Fruit fly (Drosophila melanogaster) whole organism, embryonic: Measurements from ENCODE around the gene SIFaR.

Experiments used
- Awh ChIP-seq: fragments of 200-800 bp; sonication (Bioruptor generic); IDR thresholded peaks from 2 replicates; pipeline ENCODE4, ENCODE4 v1.3.6; 2022; ENCODE audit warnings: missing biosample characterization, missing genetic modification characterization
- CG10209 ChIP-seq: fragments of 200-800 bp; sonication (Bioruptor generic); optimal IDR thresholded peaks from 3 replicates; lab custom pipeline; 2017; ENCODE audit warnings: missing biosample characterization, mild to moderate bottlenecking, missing genetic modification characterization, missing genetic modification reagents
- CG10565 ChIP-seq: fragments of 200-800 bp; sonication (Bioruptor generic); optimal IDR thresholded peaks from 3 replicates; lab custom pipeline; 2016; ENCODE audit warnings: missing biosample characterization, mild to moderate bottlenecking, missing genetic modification characterization
- CG10979 ChIP-seq: fragments of 200-800 bp; sonication (Bioruptor generic); optimal IDR thresholded peaks from 2 replicates; lab custom pipeline; 2018; ENCODE audit warnings: missing biosample characterization, mild to moderate bottlenecking, missing genetic modification characterization, moderate library complexity
- CG11247 ChIP-seq: fragments of 200-800 bp; sonication (Bioruptor generic); IDR thresholded peaks from 2 replicates; pipeline ENCODE4 v1.3.6; 2022; ENCODE audit warnings: missing biosample characterization, missing genetic modification characterization
- CG12104 ChIP-seq: fragments of 200-800 bp; sonication (Bioruptor generic); optimal IDR thresholded peaks from 3 replicates; lab custom pipeline; 2016; ENCODE audit warnings: missing biosample characterization, missing genetic modification characterization
- CG12299 ChIP-seq: fragments of 200-800 bp; sonication (Bioruptor generic); optimal IDR thresholded peaks from 2 replicates; lab custom pipeline; 2018; ENCODE audit warnings: missing biosample characterization, mild to moderate bottlenecking, missing genetic modification characterization
- CG12659 ChIP-seq: fragments of 200-800 bp; sonication (Bioruptor generic); optimal IDR thresholded peaks from 3 replicates; lab custom pipeline; 2017; ENCODE audit warnings: mild to moderate bottlenecking, missing biosample characterization, missing genetic modification reagents, missing genetic modification characterization
- CG12744 ChIP-seq: fragments of 200-800 bp; sonication (Bioruptor generic); optimal IDR thresholded peaks from 2 replicates; lab custom pipeline; 2016; ENCODE audit warnings: missing biosample characterization, missing genetic modification characterization
- CG13123 ChIP-seq: fragments of 200-800 bp; sonication (Bioruptor generic); optimal IDR thresholded peaks from 2 replicates; lab custom pipeline; 2016; ENCODE audit warnings: missing biosample characterization, missing genetic modification characterization
- CG14441 ChIP-seq: fragments of 200-800 bp; sonication (Bioruptor generic); IDR thresholded peaks from 2 replicates; pipeline ENCODE4 v1.3.6; 2022; ENCODE audit warnings: missing biosample characterization, missing genetic modification characterization
- CG15269 ChIP-seq: fragments of 200-800 bp; sonication (Bioruptor generic); optimal IDR thresholded peaks from 2 replicates; lab custom pipeline; 2018; ENCODE audit warnings: missing biosample characterization, mild to moderate bottlenecking, missing genetic modification characterization, moderate library complexity
- CG1602 ChIP-seq: fragments of 200-800 bp; sonication (Bioruptor generic); optimal IDR thresholded peaks from 3 replicates; lab custom pipeline; 2016; ENCODE audit warnings: missing biosample characterization, missing genetic modification characterization
- CG1792 ChIP-seq: fragments of 200-800 bp; sonication (Bioruptor generic); optimal IDR thresholded peaks from 2 replicates; lab custom pipeline; 2016; ENCODE audit warnings: missing biosample characterization, missing genetic modification characterization
- CG3065 ChIP-seq: fragments of 200-800 bp; sonication (Bioruptor generic); optimal IDR thresholded peaks from 2 replicates; lab custom pipeline; 2016; ENCODE audit warnings: missing biosample characterization, missing genetic modification characterization
- CG31365 ChIP-seq: fragments of 200-800 bp; sonication (Bioruptor generic); optimal IDR thresholded peaks from 2 replicates; lab custom pipeline; 2018; ENCODE audit warnings: missing biosample characterization, mild to moderate bottlenecking, missing genetic modification characterization
- CG3281 ChIP-seq: fragments of 200-800 bp; sonication (Bioruptor generic); optimal IDR thresholded peaks from 3 replicates; lab custom pipeline; 2017; ENCODE audit warnings: missing biosample characterization, mild to moderate bottlenecking, missing genetic modification characterization
- CG33213 ChIP-seq: fragments of 200-800 bp; sonication (Bioruptor generic); optimal IDR thresholded peaks from 3 replicates; lab custom pipeline; 2016; ENCODE audit warnings: missing biosample characterization, missing genetic modification characterization
- CG43689 ChIP-seq: fragments of 200-800 bp; sonication (Bioruptor generic); IDR thresholded peaks from 2 replicates; pipeline ENCODE4 v1.3.6; 2022; ENCODE audit warnings: missing biosample characterization, missing genetic modification characterization
- CG4424 ChIP-seq: fragments of 200-800 bp; sonication (Bioruptor generic); optimal IDR thresholded peaks from 3 replicates; lab custom pipeline; 2016; ENCODE audit warnings: missing biosample characterization, missing genetic modification characterization
- CG6254 ChIP-seq: fragments of 200-800 bp; sonication (Bioruptor generic); optimal IDR thresholded peaks from 3 replicates; lab custom pipeline; 2017; ENCODE audit warnings: mild to moderate bottlenecking, missing biosample characterization, missing genetic modification reagents, missing genetic modification characterization
- CG8089 ChIP-seq: fragments of 200-800 bp; sonication (Bioruptor generic); optimal IDR thresholded peaks from 3 replicates; lab custom pipeline; 2016; ENCODE audit warnings: missing biosample characterization, missing genetic modification characterization
- CG9797 ChIP-seq: fragments of 200-800 bp; sonication (Bioruptor generic); optimal IDR thresholded peaks from 3 replicates; lab custom pipeline; 2018; ENCODE audit warnings: missing biosample characterization, mild to moderate bottlenecking, missing genetic modification characterization
- HLHmδ ChIP-seq: fragments of 200-800 bp; sonication (Bioruptor generic); optimal IDR thresholded peaks from 2 replicates; lab custom pipeline; 2018; ENCODE audit warnings: missing biosample characterization, mild to moderate bottlenecking, missing genetic modification characterization, moderate library complexity
- HmgD ChIP-seq: fragments of 200-800 bp; sonication (Bioruptor generic); optimal IDR thresholded peaks from 3 replicates; lab custom pipeline; 2016; ENCODE audit warnings: missing biosample characterization, missing genetic modification characterization
- Kr ChIP-seq: fragments of 200-800 bp; sonication (Bioruptor generic); optimal IDR thresholded peaks from 2 replicates; lab custom pipeline; 2017; ENCODE audit warnings: missing biosample characterization, mild to moderate bottlenecking, missing genetic modification characterization
- Max ChIP-seq: fragments of 200-800 bp; sonication (Bioruptor generic); optimal IDR thresholded peaks from 2 replicates; lab custom pipeline; 2016; ENCODE audit warnings: missing biosample characterization, mild to moderate bottlenecking, missing genetic modification characterization
- Rfx ChIP-seq: fragments of 200-800 bp; sonication (Bioruptor generic); IDR thresholded peaks from 2 replicates; pipeline ENCODE4 v1.3.6; 2022; ENCODE audit warnings: missing biosample characterization, missing genetic modification characterization
- TFAM ChIP-seq: fragments of 200-800 bp; sonication (Bioruptor generic); optimal IDR thresholded peaks from 2 replicates; lab custom pipeline; 2017; ENCODE audit warnings: missing biosample characterization, missing genetic modification characterization, inconsistent platforms
- ab ChIP-seq: fragments of 200-800 bp; sonication (Bioruptor generic); optimal IDR thresholded peaks from 2 replicates; lab custom pipeline; 2016; ENCODE audit warnings: missing biosample characterization, missing genetic modification characterization
- chif ChIP-seq, 2 experiments: fragments of 200-800 bp; sonication (Bioruptor generic); optimal IDR thresholded peaks; 3 replicates each; lab custom pipeline; 2016; ENCODE audit warnings: missing biosample characterization in 2 of 2, missing genetic modification characterization in 2 of 2
- croc ChIP-seq: fragments of 200-800 bp; sonication (Bioruptor generic); conservative IDR thresholded peaks from 3 replicates; pipeline ENCODE4 v1.3.6; 2022; ENCODE audit warnings: missing biosample characterization, missing genetic modification characterization
- crol ChIP-seq: fragments of 200-800 bp; sonication (Bioruptor generic); IDR thresholded peaks from 2 replicates; pipeline ENCODE4 v1.3.6; 2022; ENCODE audit warnings: missing biosample characterization, missing genetic modification characterization
- fd64A ChIP-seq: fragments of 200-800 bp; sonication (Bioruptor generic); optimal IDR thresholded peaks from 3 replicates; lab custom pipeline; 2018; ENCODE audit warnings: missing biosample characterization, mild to moderate bottlenecking, missing genetic modification characterization
- gsb-n ChIP-seq: fragments of 200-800 bp; sonication (Bioruptor generic); optimal IDR thresholded peaks from 3 replicates; lab custom pipeline; 2018; ENCODE audit warnings: missing biosample characterization, mild to moderate bottlenecking, missing genetic modification characterization
- gt ChIP-seq: fragments of 200-800 bp; sonication (Bioruptor generic); IDR thresholded peaks from 2 replicates; pipeline ENCODE4 v1.3.6; 2022; ENCODE audit warnings: missing biosample characterization, missing genetic modification characterization
- ham ChIP-seq: fragments of 200-800 bp; sonication (Bioruptor generic); IDR thresholded peaks from 2 replicates; pipeline ENCODE4 v1.3.6; 2022; ENCODE audit warnings: missing biosample characterization, missing genetic modification characterization
- jigr1 ChIP-seq: fragments of 200-800 bp; sonication (Bioruptor generic); IDR thresholded peaks from 3 replicates; pipeline ENCODE4 v1.3.6; 2022; ENCODE audit warnings: missing biosample characterization, missing genetic modification characterization
- lilli ChIP-seq: fragments of 200-800 bp; sonication (Bioruptor generic); optimal IDR thresholded peaks from 3 replicates; lab custom pipeline; 2016; ENCODE audit warnings: missing biosample characterization, missing genetic modification characterization
- lov ChIP-seq, 2 experiments: fragments of 200-800 bp in 1 of 2; fragments of >200 bp in 1 of 2; sonication (Bioruptor generic) in 1 of 2; IDR thresholded peaks in 1 of 2; optimal IDR thresholded peaks in 1 of 2; 2 replicates in 1 of 2; 3 replicates in 1 of 2; pipeline versions ENCODE4 v1.3.6 to Lab custom; 2017 to 2022; ENCODE audit warnings: missing biosample characterization in 1 of 2, missing genetic modification characterization in 1 of 2
- luna ChIP-seq: fragments of 200-800 bp; sonication (Bioruptor generic); optimal IDR thresholded peaks from 2 replicates; lab custom pipeline; 2016; ENCODE audit warnings: missing biosample characterization, missing genetic modification characterization
- maf-S ChIP-seq: fragments of 200-800 bp; sonication (Bioruptor generic); optimal IDR thresholded peaks from 2 replicates; lab custom pipeline; 2016; ENCODE audit warnings: missing biosample characterization, missing genetic modification characterization
- mld ChIP-seq: fragments of 200-800 bp; sonication (Bioruptor generic); IDR thresholded peaks from 3 replicates; pipeline ENCODE4 v1.3.6; 2022; ENCODE audit warnings: missing biosample characterization, missing genetic modification characterization; ENCODE audit not compliant: partially characterized antibody
- psq ChIP-seq: fragments of 200-800 bp; sonication (Bioruptor generic); optimal IDR thresholded peaks from 2 replicates; lab custom pipeline; 2017; ENCODE audit warnings: missing biosample characterization, missing genetic modification characterization
- salm ChIP-seq: fragments of 200-800 bp; sonication (Bioruptor generic); optimal IDR thresholded peaks from 2 replicates; lab custom pipeline; 2018; ENCODE audit warnings: missing biosample characterization, mild to moderate bottlenecking, missing genetic modification characterization
- so ChIP-seq: fragments of 200-800 bp; sonication (Bioruptor generic); IDR thresholded peaks from 3 replicates; pipeline ENCODE4 v1.3.6; 2022; ENCODE audit warnings: missing biosample characterization, missing genetic modification characterization
- sob ChIP-seq: fragments of 200-800 bp; sonication (Bioruptor generic); IDR thresholded peaks from 2 replicates; pipeline ENCODE4 v1.3.6; 2022; ENCODE audit warnings: missing biosample characterization, missing genetic modification characterization
- sqz ChIP-seq: fragments of 200-800 bp; sonication (Bioruptor generic); optimal IDR thresholded peaks from 3 replicates; lab custom pipeline; 2018; ENCODE audit warnings: missing biosample characterization, mild to moderate bottlenecking, missing genetic modification characterization
- stwl ChIP-seq: fragments of 200-800 bp; sonication (Bioruptor generic); optimal IDR thresholded peaks from 3 replicates; lab custom pipeline; 2018; ENCODE audit warnings: missing biosample characterization, mild to moderate bottlenecking, missing genetic modification characterization, moderate library complexity
- ttk ChIP-seq: fragments of 200-800 bp; sonication (Bioruptor generic); IDR thresholded peaks from 2 replicates; pipeline ENCODE4 v2.1.2; 2022; ENCODE audit warnings: missing biosample characterization, missing genetic modification characterization
- wor ChIP-seq: fragments of 200-800 bp; sonication (Bioruptor generic); IDR thresholded peaks from 2 replicates; pipeline ENCODE4 v1.3.6; 2022; ENCODE audit warnings: missing biosample characterization, missing genetic modification characterization
- zfh1 ChIP-seq: fragments of 200-800 bp; sonication (Bioruptor generic); IDR thresholded peaks from 3 replicates; pipeline ENCODE4 v1.3.6; 2022; ENCODE audit warnings: missing biosample characterization, missing genetic modification characterization

The SIFaR gene

DNA sequence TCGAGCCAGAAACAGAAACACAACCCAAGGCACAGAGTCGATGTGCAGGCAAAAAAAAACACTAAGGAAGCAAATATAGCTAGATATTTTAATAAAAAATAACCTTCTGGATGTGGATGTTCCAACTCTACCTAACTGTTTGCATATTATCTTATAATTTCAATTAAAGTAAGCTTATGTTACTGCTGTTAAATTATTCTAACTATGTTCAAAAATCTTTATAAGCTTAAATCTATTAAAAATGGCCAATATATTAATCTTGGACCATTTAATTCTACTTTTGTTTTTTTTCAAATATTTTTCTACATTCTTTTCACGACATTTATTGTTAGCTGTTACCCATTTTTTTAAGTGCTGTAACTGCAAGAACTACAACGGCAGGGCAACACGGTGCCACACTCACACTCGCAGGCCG, 45.2 kb upstream of the SIFaR start (continued):
- TF ChIP-seq Awh (GFP tag; lab: Robert Waterston, UW) (no peak), CG12299 (tag; lab: Kevin White, UChicago) (peak; percentile 26), CG12744 (GFP tag; lab: Kevin White, UChicago) (no peak), CG33213 (GFP tag; lab: Kevin White, UChicago) (no peak), Kr (GFP tag; lab: Kevin White, UChicago) (no peak), CG10565 (GFP tag; lab: Kevin White, UChicago) (no peak), lilli (peak; percentile 7), CG6254 (GFP tag; lab: Kevin White, UChicago) (peak; percentile 21), sqz (GFP tag; lab: Kevin White, UChicago) (peak; percentile 51), CG13123 (GFP tag; lab: Kevin White, UChicago) (no peak), CG8089 (GFP tag; lab: Kevin White, UChicago) (no peak), fd64A (GFP tag; lab: Kevin White, UChicago) (no peak), sob (GFP tag; lab: Robert Waterston, UW) (no peak), stwl (tag; lab: Kevin White, UChicago) (no peak), Max (GFP tag; lab: Kevin White, UChicago) (peak; percentile 15), CG31365 (no peak), CG9797 (no peak), CG12659 (peak; percentile 61), luna (GFP tag; lab: Kevin White, UChicago) (no peak), gsb-n (tag; lab: Kevin White, UChicago) (peak; percentile 33), crol (no peak), CG15269 (tag; lab: Kevin White, UChicago) (peak; percentile 70), lov (optimal IDR thresholded peaks at IDR 0.05; lab: Kevin White, UChicago) (no peak), lov (GFP tag; IDR thresholded peaks at IDR 0.05; lab: Robert Waterston, UW) (no peak), salm (tag; lab: Kevin White, UChicago) (no peak), CG4424 (GFP tag; lab: Kevin White, UChicago) (peak; percentile 47), CG43689 (GFP tag; lab: Robert Waterston, UW) (no peak), Rfx (GFP tag; lab: Robert Waterston, UW) (no peak), psq (GFP tag; lab: Kevin White, UChicago) (peak; percentile 40), wor (GFP tag; lab: Robert Waterston, UW) (0 out of 2 replicates have a peak, but pooled peaks have one; percentile 13), CG14441 (GFP tag; lab: Robert Waterston, UW) (peak; percentile 42; the same call in 1 of the 2 replicates), HLHmδ (GFP tag; lab: Kevin White, UChicago) (no peak), CG12104 (GFP tag; lab: Kevin White, UChicago) (peak; percentile 42), CG1602 (GFP tag; lab: Kevin White, UChicago) (peak; percentile 33), CG10979 (peak; percentile 70), ab (GFP tag; lab: Kevin White, UChicago) (no peak), HmgD (GFP tag; lab: Kevin White, UChicago) (no peak), CG3065 (GFP tag; lab: Kevin White, UChicago) (no peak), ttk (peak; percentile 26; the same call in 1 of the 2 replicates), CG3281 (GFP tag; lab: Kevin White, UChicago) (peak; percentile 72), chif (GFP tag; optimal IDR thresholded peaks at IDR 0.05; lab: Kevin White, UChicago) (peak in 1 of 2 experiments; percentile 4), ham (GFP tag; lab: Robert Waterston, UW) (no peak), maf-S (GFP tag; lab: Kevin White, UChicago) (no peak), CG1792 (no peak), CG11247 (GFP tag; lab: Robert Waterston, UW) (no peak), jigr1 (GFP tag; lab: Robert Waterston, UW) (no peak; the same call in 2 of the 3 replicates), so (GFP tag; lab: Robert Waterston, UW) (no peak), TFAM (GFP tag; lab: Kevin White, UChicago) (no peak), CG10209 (GFP tag; lab: Kevin White, UChicago) (peak; percentile 60), croc (GFP tag; lab: Robert Waterston, UW) (peak; percentile 42; the same call in 1 of the 3 replicates), mld (GFP tag; lab: Robert Waterston, UW) (no peak), zfh1 (GFP tag; lab: Robert Waterston, UW) (no peak), gt (no peak)
